Fruit fly (Drosophila melanogaster) whole organism: Measurements from ENCODE around the gene toe.

Source experiments
- CG8478 ChIP-seq: fragments of >200 bp; optimal IDR thresholded peaks from 2 replicates; lab custom pipeline; 2018; ENCODE audit warnings: inconsistent platforms
- Dll ChIP-seq: fragments of >200 bp; optimal IDR thresholded peaks from 2 replicates; lab custom pipeline; 2017
- EcR ChIP-seq, 2 experiments: fragments of >200 bp; optimal IDR thresholded peaks; 2 replicates each; lab custom pipeline; 2017; ENCODE audit warnings: missing biosample characterization in 2 of 2, missing genetic modification characterization in 2 of 2, missing genetic modification reagents in 2 of 2
- pan ChIP-seq: fragments of >200 bp; optimal IDR thresholded peaks from 2 replicates; lab custom pipeline; 2017
- psq ChIP-seq: fragments of >200 bp; optimal IDR thresholded peaks from 2 replicates; lab custom pipeline; 2017
- usp ChIP-seq: fragments of >200 bp; optimal IDR thresholded peaks from 2 replicates; lab custom pipeline; 2017; ENCODE audit warnings: missing biosample characterization, missing genetic modification characterization, mixed read lengths

The toe gene

DNA sequence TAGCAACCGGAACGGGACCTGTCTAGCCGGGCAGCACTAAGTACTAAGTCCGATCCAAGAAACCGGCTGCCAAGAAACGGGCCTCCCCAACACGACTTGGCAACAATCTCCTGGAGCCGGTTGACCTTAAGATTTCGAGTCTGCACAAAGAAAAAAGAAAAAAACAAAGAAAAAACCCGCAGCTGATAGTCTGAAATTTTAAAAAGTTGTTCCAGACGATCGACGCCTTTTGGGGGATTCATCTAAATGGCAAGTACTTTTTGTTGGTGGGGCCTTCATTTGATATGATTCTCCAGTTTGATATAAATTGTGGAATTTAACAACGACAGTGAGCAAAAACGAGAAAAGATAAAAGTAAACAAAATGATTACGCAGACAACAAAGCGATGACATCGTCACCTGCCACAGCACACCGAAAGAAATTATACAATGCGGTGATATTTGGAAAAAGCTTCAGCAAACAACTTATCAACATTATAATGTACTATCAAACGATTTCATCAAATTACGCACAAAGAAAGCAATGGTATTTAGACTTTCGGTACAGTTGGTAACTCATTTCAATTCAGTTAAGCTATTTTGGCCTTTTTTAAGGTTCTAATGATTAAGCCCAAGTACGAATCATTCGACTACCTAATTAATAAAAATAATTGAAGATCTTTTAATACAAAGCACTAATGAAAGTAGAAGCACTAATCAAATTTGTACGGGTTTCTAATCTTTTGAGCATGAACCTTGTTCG lies 21.8 kb downstream of the toe start:
- TF ChIP-seq EcR (GFP tag; optimal IDR thresholded peaks at IDR 0.05; lab: Kevin White, UChicago) (no peak), CG8478 (no peak), pan (no peak), Dll (lab: Kevin White, UChicago) (no peak), psq (lab: Kevin White, UChicago) (no peak), usp (GFP tag; lab: Kevin White, UChicago) (no peak)

DNA sequence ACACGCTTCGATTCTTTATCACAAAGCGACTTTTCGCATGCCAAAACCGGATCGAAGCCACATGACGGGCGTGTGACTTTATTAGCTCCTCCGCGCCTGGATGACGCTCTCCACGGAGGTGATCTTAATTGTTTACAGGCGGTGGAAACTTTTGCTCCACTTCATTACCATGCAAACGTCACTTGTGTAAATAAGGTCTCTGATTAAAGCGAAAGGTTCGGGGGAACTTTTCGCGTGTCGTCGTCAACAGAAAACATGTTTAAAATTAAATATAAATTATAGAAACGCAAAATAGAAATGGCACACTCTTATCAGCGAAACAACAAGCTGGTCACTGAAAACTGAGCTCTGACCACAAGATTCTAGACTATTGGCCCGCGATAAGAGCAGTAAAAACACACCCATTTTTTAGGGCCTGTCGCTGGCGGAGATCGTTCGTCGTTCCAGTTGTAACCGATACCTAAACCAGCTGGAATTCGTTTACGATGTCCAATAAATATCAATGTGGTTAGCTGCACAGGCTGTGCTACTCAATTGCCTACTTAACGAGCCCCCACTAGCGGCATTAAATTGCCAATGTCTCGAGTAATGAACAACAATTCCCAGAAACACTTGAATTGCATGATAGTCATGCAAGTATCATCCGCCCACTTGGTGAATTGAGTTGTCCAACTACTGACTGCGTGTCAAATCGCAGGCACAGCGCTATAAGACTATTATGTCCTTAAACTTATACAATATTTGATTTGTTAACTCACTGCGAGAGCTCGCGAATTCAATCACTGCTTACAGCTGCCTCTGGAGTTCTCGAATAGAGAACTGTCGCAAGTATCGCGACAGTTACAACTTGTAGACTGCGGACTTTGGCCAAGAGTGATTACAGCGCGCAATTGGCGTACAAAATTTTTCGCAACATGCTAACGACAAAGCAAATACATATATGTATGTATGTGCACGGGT lies 22.8 kb downstream of the toe start:
- TF ChIP-seq psq (lab: Kevin White, UChicago) (no peak), CG8478 (no peak), pan (no peak), EcR (GFP tag; optimal IDR thresholded peaks at IDR 0.05; lab: Kevin White, UChicago) (no peak)

dm6 chr3L:12408513-12409320 lies 23.8 kb downstream of the toe start:
- TF ChIP-seq psq (lab: Kevin White, UChicago) (no peak), pan (peak; percentile 80), Dll (lab: Kevin White, UChicago) (peak; percentile 43), EcR (GFP tag; optimal IDR thresholded peaks at IDR 0.05; lab: Kevin White, UChicago) (no peak)

- TF ChIP-seq EcR (GFP tag; optimal IDR thresholded peaks at IDR 0.05; lab: Kevin White, UChicago) (no peak), usp (GFP tag; lab: Kevin White, UChicago) (no peak), psq (lab: Kevin White, UChicago) (no peak), CG8478 (no peak), Dll (lab: Kevin White, UChicago) (no peak), pan (no peak)
Measured at dm6 chr3L:12407779-12408178, 24.7 kb downstream of the toe start.

DNA sequence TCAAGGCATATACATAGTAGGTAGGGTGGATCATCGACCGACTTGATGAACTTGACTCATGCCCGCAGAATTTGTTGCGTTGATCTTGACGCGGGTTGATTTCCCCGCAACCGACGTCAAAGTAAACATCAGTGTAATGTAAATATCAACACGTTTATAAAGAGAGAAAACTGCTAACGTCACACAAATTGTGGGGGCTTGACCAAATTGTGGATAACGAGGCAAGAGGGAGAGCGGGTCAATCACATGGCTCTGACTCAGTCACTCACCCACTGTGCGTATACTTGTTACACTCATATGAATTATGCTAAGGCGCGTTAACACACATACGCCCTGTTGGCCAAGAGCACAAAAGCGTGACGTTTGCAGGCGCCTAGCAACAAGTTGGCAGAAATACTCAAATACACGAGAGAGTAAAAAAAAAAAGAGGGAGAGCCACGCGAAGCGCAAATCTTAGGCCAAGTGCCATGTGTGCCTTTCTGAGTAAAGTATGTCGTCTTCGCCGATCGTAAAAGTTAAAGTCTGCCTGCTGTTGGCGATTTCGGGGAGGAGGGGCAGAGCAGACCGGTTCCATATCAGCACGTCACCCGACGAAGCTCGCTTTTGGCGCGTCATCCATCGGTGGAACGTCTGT lies 25.4 kb downstream of the toe start:
- TF ChIP-seq Dll (lab: Kevin White, UChicago) (no peak), usp (GFP tag; lab: Kevin White, UChicago) (no peak), EcR (GFP tag; optimal IDR thresholded peaks at IDR 0.05; lab: Kevin White, UChicago) (peak in 1 of 2 experiments; percentile 64), psq (lab: Kevin White, UChicago) (no peak), pan (no peak), CG8478 (no peak)

DNA sequence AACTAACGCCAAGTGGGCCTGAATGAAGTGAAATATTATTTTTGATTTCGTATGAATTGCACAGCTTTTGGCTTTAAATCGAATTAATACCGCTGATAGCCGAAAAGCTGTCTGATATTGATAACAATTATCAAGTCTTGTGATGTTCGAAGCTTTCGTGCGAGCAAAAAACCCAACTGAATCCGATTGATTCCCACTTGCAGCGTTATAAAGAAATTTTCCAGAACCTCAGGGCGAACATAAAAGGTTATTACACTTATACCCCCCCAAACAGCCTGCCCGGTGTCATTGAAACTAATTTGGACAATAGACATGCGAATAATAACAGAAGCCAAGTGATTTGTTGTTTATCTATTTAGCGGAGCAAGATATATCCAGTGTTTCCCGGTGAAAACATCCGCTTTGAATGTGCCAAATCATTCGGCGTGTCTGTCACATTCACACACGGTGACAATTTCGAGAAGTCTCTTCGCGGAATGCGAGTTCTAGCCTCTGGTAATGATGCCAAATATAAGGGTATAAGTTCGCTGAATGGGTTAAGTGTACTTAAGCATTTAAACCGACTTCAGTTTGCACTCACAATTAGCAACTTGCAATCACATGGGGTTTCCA lies 26.5 kb downstream of the toe start:
- no peak for TF ChIP-seq usp (GFP tag; lab: Kevin White, UChicago)
- no peak for TF ChIP-seq EcR (GFP tag; optimal IDR thresholded peaks at IDR 0.05; lab: Kevin White, UChicago)
- TF ChIP-seq Dll (lab: Kevin White, UChicago): no peak
- TF ChIP-seq psq (lab: Kevin White, UChicago): no peak
- TF ChIP-seq pan: no peak
- TF ChIP-seq CG8478: no peak

DNA sequence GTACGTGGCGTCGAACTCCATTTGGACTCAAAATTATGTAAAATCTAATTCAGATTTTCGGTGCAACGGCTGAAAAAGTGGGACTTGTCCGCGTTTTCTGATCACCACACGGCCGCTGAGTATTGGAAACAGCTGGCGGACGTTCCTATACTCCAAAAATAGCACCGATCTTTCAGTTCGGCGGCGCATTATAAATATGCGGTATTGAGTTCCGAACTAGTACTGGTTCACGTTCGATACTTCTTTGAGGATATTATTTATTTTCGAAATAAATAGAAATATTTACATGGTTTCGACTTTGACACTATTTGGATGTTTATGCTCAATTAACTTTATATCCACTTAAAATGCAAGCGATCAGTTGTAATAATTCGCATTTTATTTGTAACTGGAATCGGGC lies 30.7 kb downstream of the toe start, which contains the start of gene Smyd4-2:
Gene Smyd4-2 (minus strand): TSS at position 136 of the 400 bp plus-strand sequence.
- TF ChIP-seq EcR (GFP tag; optimal IDR thresholded peaks at IDR 0.05; lab: Kevin White, UChicago) (no peak), CG8478 (no peak)

DNA sequence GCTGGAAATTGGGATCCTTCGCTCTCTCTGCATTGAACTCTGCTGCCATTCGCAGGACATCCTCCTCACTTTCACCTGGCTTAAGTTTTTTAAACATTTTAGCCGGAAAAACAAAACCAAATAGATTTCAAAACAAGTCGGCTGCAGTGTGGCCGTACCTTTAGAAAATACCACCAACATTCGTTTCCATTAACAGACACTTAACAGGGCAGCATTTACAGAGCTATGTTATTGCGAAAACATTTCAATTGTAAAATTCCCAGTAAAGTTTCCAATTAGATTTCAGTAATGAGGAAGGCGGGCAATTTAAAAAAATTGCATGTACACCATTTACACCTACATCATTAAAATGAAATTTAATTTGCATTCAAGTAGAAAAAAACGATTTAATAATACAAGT lies 33.3 kb downstream of the toe start, which contains the start of gene CG32104:
Gene CG32104 (minus strand): TSS at position 152 of the 400 bp plus-strand sequence.
- TF ChIP-seq pan: no peak
- TF ChIP-seq Dll (lab: Kevin White, UChicago): no peak
- TF ChIP-seq CG8478: no peak
- TF ChIP-seq usp (GFP tag; lab: Kevin White, UChicago): no peak

DNA sequence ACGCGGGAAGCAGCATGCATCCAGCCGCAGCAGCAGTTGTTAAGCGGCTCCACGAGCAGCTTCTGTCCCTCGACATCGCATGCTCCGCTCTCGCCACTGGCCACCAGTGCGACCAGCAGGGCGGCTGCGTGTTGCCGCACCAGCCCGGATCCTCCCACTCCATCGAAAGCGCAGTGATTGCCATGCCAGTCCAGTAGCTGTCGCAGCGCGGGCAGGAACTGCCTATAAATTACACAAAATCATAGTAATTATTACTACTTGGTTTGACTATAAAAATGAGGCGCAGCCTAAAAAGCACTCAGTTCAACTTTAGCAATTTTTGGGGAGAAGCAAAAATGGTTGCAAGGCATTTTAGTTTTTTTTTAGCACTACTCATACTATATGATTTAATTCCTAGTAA lies 36.6 kb downstream of the toe start, which contains the start of gene Obp69a:
Gene Obp69a (plus strand): TSS at position 301 of the 400 bp plus-strand sequence.
- TF ChIP-seq EcR (GFP tag; optimal IDR thresholded peaks at IDR 0.05; lab: Kevin White, UChicago): no peak
- TF ChIP-seq Dll (lab: Kevin White, UChicago): no peak
- TF ChIP-seq pan: no peak
- no peak for TF ChIP-seq usp (GFP tag; lab: Kevin White, UChicago)
- no peak for TF ChIP-seq psq (lab: Kevin White, UChicago)
- TF ChIP-seq CG8478: no peak

DNA sequence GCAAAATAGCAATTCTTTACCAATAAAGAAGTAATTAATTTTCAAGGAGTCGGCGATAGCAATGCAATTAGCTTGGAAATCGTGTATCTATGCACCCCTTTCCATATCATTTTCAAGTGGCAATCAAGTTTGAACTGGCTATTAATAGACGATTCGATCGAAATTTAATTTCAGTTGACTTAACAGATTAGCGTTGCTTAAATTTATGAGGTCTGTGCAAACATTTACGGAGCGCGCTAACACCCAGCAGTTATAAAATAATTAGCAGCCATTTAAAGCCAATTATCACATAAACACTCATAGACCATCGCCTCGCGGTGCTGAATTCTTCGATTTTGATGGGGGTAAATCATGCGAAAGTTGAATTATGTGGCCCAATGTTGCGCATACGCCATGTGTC lies 39.7 kb downstream of the toe start:
- TF ChIP-seq EcR (GFP tag; optimal IDR thresholded peaks at IDR 0.05; lab: Kevin White, UChicago) (no peak), CG8478 (no peak), Dll (lab: Kevin White, UChicago) (no peak), psq (lab: Kevin White, UChicago) (no peak), usp (GFP tag; lab: Kevin White, UChicago) (no peak), pan (no peak)

- no peak for TF ChIP-seq CG8478
- no peak for TF ChIP-seq EcR (GFP tag; optimal IDR thresholded peaks at IDR 0.05; lab: Kevin White, UChicago)
- no peak for TF ChIP-seq psq (lab: Kevin White, UChicago)
- TF ChIP-seq Dll (lab: Kevin White, UChicago): no peak
- TF ChIP-seq pan: no peak
- no peak for TF ChIP-seq usp (GFP tag; lab: Kevin White, UChicago)
Measured at dm6 chr3L:12392068-12392467, 40.4 kb downstream of the toe start.
